Worm (Caenorhabditis elegans) whole organism, L4 larva: ENCODE data around the gene nas-4.
A peak's percentile ranks its signal among the peaks of the same experiment; 100 is the strongest.

ENCODE experiments used
- F10B5.3 ChIP-seq: sonication (generic microtip); optimal IDR thresholded peaks from 2 replicates; lab custom pipeline; 2016; ENCODE audit warnings: mild to moderate bottlenecking, missing genetic modification characterization, missing compliant biosample characterization
- F26F4.8 ChIP-seq: fragments of 200-800 bp; sonication (Bioruptor generic); conservative IDR thresholded peaks from 2 replicates; pipeline ENCODE4 v1.3.6; 2022; ENCODE audit warnings: missing genetic modification characterization, missing compliant biosample characterization
- F37D6.2 ChIP-seq: sonication (generic microtip); optimal IDR thresholded peaks from 2 replicates; lab custom pipeline; 2016; ENCODE audit warnings: mild to moderate bottlenecking, missing genetic modification characterization, missing compliant biosample characterization
- R02D3.7 ChIP-seq: fragments of 150-350 bp; sonication (generic microtip); optimal IDR thresholded peaks from 3 replicates; lab custom pipeline; 2014; ENCODE audit warnings: missing biosample characterization, missing genetic modification characterization
- T20F7.1 ChIP-seq: fragments of 200-800 bp; sonication (Bioruptor generic); optimal IDR thresholded peaks from 2 replicates; lab custom pipeline; 2018; ENCODE audit warnings: mild to moderate bottlenecking, missing genetic modification characterization, missing compliant biosample characterization
- Y105C5A.15 ChIP-seq: fragments of 200-800 bp; sonication (Bioruptor generic); IDR thresholded peaks from 2 replicates; pipeline ENCODE4 v1.3.6; 2022; ENCODE audit warnings: missing genetic modification characterization, missing compliant biosample characterization
- Y48G9A.11 ChIP-seq: fragments of 200-800 bp; sonication (Bioruptor generic); IDR thresholded peaks from 2 replicates; pipeline ENCODE4 v1.3.6; 2022; ENCODE audit warnings: missing genetic modification reagents, missing genetic modification characterization, missing compliant biosample characterization
- Y75B8A.6 ChIP-seq: fragments of 200-800 bp; sonication (Bioruptor generic); IDR thresholded peaks from 2 replicates; pipeline ENCODE4 v1.3.6; 2022; ENCODE audit warnings: missing genetic modification reagents, missing genetic modification characterization, missing compliant biosample characterization
- aly-2 ChIP-seq: sonication (generic microtip); optimal IDR thresholded peaks from 2 replicates; lab custom pipeline; 2018; ENCODE audit warnings: missing biosample characterization, missing genetic modification characterization
- ama-1 ChIP-seq: fragments of 150-350 bp; optimal IDR thresholded peaks from 2 replicates; lab custom pipeline; 2014; ENCODE audit warnings: inconsistent platforms, mixed read lengths
- arid-1 ChIP-seq: fragments of 200-800 bp; sonication (Bioruptor generic); conservative IDR thresholded peaks from 2 replicates; pipeline ENCODE4 v1.3.6; 2022; ENCODE audit warnings: missing genetic modification reagents, missing genetic modification characterization, missing compliant biosample characterization
- attf-4 ChIP-seq: sonication (generic microtip); optimal IDR thresholded peaks from 3 replicates; lab custom pipeline; 2017; ENCODE audit warnings: missing biosample characterization, missing genetic modification characterization
- ceh-28 ChIP-seq: fragments of 150-350 bp; optimal IDR thresholded peaks from 2 replicates; lab custom pipeline; 2014; ENCODE audit warnings: missing biosample characterization, missing genetic modification reagents, missing genetic modification characterization
- ceh-62 ChIP-seq: sonication (generic microtip); optimal IDR thresholded peaks from 2 replicates; lab custom pipeline; 2017; ENCODE audit warnings: missing biosample characterization, missing genetic modification characterization
- daf-12 ChIP-seq: fragments of 150-350 bp; optimal IDR thresholded peaks from 2 replicates; lab custom pipeline; 2014; ENCODE audit warnings: missing biosample characterization, missing genetic modification reagents, missing genetic modification characterization
- daf-16 ChIP-seq, 3 experiments: sonication (generic microtip); optimal IDR thresholded peaks; 2 replicates each; lab custom pipeline; 2016 to 2017; ENCODE audit warnings: missing genetic modification characterization in 3 of 3, missing genetic modification reagents in 3 of 3, mild to moderate bottlenecking in 2 of 3, missing compliant biosample characterization in 2 of 3, missing biosample characterization in 1 of 3, moderate library complexity in 1 of 3
- dmd-8 ChIP-seq: fragments of 200-800 bp; sonication (Bioruptor generic); IDR thresholded peaks from 2 replicates; pipeline ENCODE4 v1.3.6; 2022; ENCODE audit warnings: missing genetic modification characterization, missing compliant biosample characterization
- duxl-1 ChIP-seq: sonication (generic microtip); optimal IDR thresholded peaks from 2 replicates; lab custom pipeline; 2016; ENCODE audit warnings: mild to moderate bottlenecking, missing genetic modification characterization, moderate library complexity, missing compliant biosample characterization; ENCODE audit not compliant: poor library complexity
- dve-1 ChIP-seq: sonication (generic microtip); optimal IDR thresholded peaks from 2 replicates; lab custom pipeline; 2017; ENCODE audit warnings: antibody characterized with exemption, mild to moderate bottlenecking, missing genetic modification characterization, missing compliant biosample characterization; ENCODE audit not compliant: insufficient read depth
- egl-43 ChIP-seq: fragments of 200-800 bp; sonication (Bioruptor generic); IDR thresholded peaks from 2 replicates; pipeline ENCODE4 v1.3.6; 2022; ENCODE audit warnings: missing genetic modification reagents, missing genetic modification characterization, missing compliant biosample characterization
- fos-1 ChIP-seq: fragments of 150-350 bp; optimal IDR thresholded peaks from 2 replicates; lab custom pipeline; 2014; ENCODE audit warnings: missing biosample characterization, missing genetic modification characterization
- gei-8 ChIP-seq: fragments of 200-800 bp; sonication (Bioruptor generic); optimal IDR thresholded peaks from 2 replicates; lab custom pipeline; 2018; ENCODE audit warnings: mild to moderate bottlenecking, missing genetic modification characterization, missing compliant biosample characterization
- hif-1 ChIP-seq, 2 experiments: sonication (generic microtip); optimal IDR thresholded peaks; 2 replicates each; lab custom pipeline; 2016 to 2017; ENCODE audit warnings: missing compliant biosample characterization in 2 of 2, missing genetic modification characterization in 2 of 2, missing genetic modification reagents in 2 of 2, missing genotype in 2 of 2, mild to moderate bottlenecking in 1 of 2
- hlh-11 ChIP-seq: fragments of 200-800 bp; sonication (Bioruptor generic); optimal IDR thresholded peaks from 2 replicates; lab custom pipeline; 2018; ENCODE audit warnings: mild to moderate bottlenecking, missing genetic modification characterization, missing compliant biosample characterization
- lim-7 ChIP-seq: fragments of 200-800 bp; sonication (Bioruptor generic); IDR thresholded peaks from 2 replicates; pipeline ENCODE4 v1.3.6; 2022; ENCODE audit warnings: missing genetic modification characterization, missing compliant biosample characterization
- lin-13 ChIP-seq: fragments of 150-350 bp; optimal IDR thresholded peaks from 2 replicates; lab custom pipeline; 2014; ENCODE audit warnings: missing biosample characterization, missing genetic modification reagents, missing genetic modification characterization
- lin-29 ChIP-seq: fragments of 200-800 bp; sonication (Bioruptor generic); IDR thresholded peaks from 2 replicates; pipeline ENCODE4 v1.3.6; 2022; ENCODE audit warnings: missing genetic modification reagents, missing genetic modification characterization, missing compliant biosample characterization
- lin-39 ChIP-seq: fragments of 150-350 bp; optimal IDR thresholded peaks from 2 replicates; lab custom pipeline; 2014; ENCODE audit warnings: missing biosample characterization, missing genetic modification reagents, missing genetic modification characterization
- mdl-1 ChIP-seq, 2 experiments: fragments of 150-350 bp in 1 of 2; sonication (generic microtip) in 1 of 2; optimal IDR thresholded peaks; 2 replicates each; lab custom pipeline; 2014 to 2017; ENCODE audit warnings: missing biosample characterization in 2 of 2, missing genetic modification characterization in 2 of 2
- mdt-29 ChIP-seq: fragments of 200-800 bp; sonication (Bioruptor generic); IDR thresholded peaks from 2 replicates; pipeline ENCODE4 v1.3.6; 2022; ENCODE audit warnings: missing genetic modification reagents, missing genetic modification characterization, missing compliant biosample characterization
- mes-2 ChIP-seq: sonication (generic microtip); optimal IDR thresholded peaks from 2 replicates; lab custom pipeline; 2016; ENCODE audit warnings: missing genotype, mild to moderate bottlenecking, missing genetic modification characterization, missing compliant biosample characterization; ENCODE audit not compliant: poor library complexity, severe bottlenecking
- mxl-3 ChIP-seq: fragments of 200-800 bp; sonication (Bioruptor generic); optimal IDR thresholded peaks from 2 replicates; lab custom pipeline; 2018; ENCODE audit warnings: mild to moderate bottlenecking, missing genetic modification characterization, missing compliant biosample characterization
- nhr-102 ChIP-seq: sonication (generic microtip); optimal IDR thresholded peaks from 2 replicates; lab custom pipeline; 2016; ENCODE audit warnings: mild to moderate bottlenecking, missing genetic modification characterization, moderate library complexity, missing compliant biosample characterization
- nhr-237 ChIP-seq: sonication (generic microtip); optimal IDR thresholded peaks from 2 replicates; lab custom pipeline; 2017; ENCODE audit warnings: missing biosample characterization, missing genetic modification characterization
- nhr-28 ChIP-seq: fragments of 150-350 bp; optimal IDR thresholded peaks from 2 replicates; lab custom pipeline; 2014; ENCODE audit warnings: missing biosample characterization, missing genetic modification characterization
- nhr-42 ChIP-seq: fragments of 200-800 bp; sonication (Bioruptor generic); IDR thresholded peaks from 2 replicates; pipeline ENCODE4 v1.3.6; 2022; ENCODE audit warnings: missing genetic modification characterization, missing compliant biosample characterization
- nhr-6 ChIP-seq: fragments of 150-350 bp; optimal IDR thresholded peaks from 2 replicates; lab custom pipeline; 2014; ENCODE audit warnings: missing biosample characterization, missing genetic modification characterization
- pha-4 ChIP-seq, 2 experiments: fragments of 150-350 bp in 1 of 2; fragments of 200-800 bp in 1 of 2; sonication (Bioruptor generic) in 1 of 2; IDR thresholded peaks in 1 of 2; optimal IDR thresholded peaks in 1 of 2; 2 replicates each; pipeline versions ENCODE4 v1.3.6 to Lab custom; 2014 to 2022; ENCODE audit warnings: missing genetic modification characterization in 2 of 2, missing genetic modification reagents in 2 of 2, missing biosample characterization in 1 of 2, missing compliant biosample characterization in 1 of 2
- php-3 ChIP-seq: fragments of 200-800 bp; sonication (Bioruptor generic); IDR thresholded peaks from 2 replicates; pipeline ENCODE4 v1.3.6; 2022; ENCODE audit warnings: missing genetic modification reagents, missing genetic modification characterization, missing compliant biosample characterization
- pqm-1 ChIP-seq: sonication (generic microtip); optimal IDR thresholded peaks from 2 replicates; lab custom pipeline; 2017; ENCODE audit warnings: missing biosample characterization, missing genetic modification characterization
- rbr-2 ChIP-seq: sonication (generic microtip); optimal IDR thresholded peaks from 2 replicates; lab custom pipeline; 2016; ENCODE audit warnings: missing genotype, missing genetic modification characterization, missing compliant biosample characterization
- skn-1 ChIP-seq: fragments of 150-350 bp; optimal IDR thresholded peaks from 2 replicates; lab custom pipeline; 2014; ENCODE audit warnings: missing biosample characterization, missing genetic modification characterization
- snpc-4 ChIP-seq: fragments of 150-350 bp; optimal IDR thresholded peaks from 2 replicates; lab custom pipeline; 2014; ENCODE audit warnings: missing biosample characterization, missing genetic modification characterization
- tra-1 ChIP-seq: fragments of 200-800 bp; sonication (Bioruptor generic); IDR thresholded peaks from 2 replicates; pipeline ENCODE4 v1.3.6; 2022; ENCODE audit warnings: missing genetic modification reagents, missing genetic modification characterization, missing compliant biosample characterization
- unc-130 ChIP-seq: sonication (generic microtip); optimal IDR thresholded peaks from 2 replicates; lab custom pipeline; 2016; ENCODE audit warnings: missing genetic modification reagents, missing genetic modification characterization, missing compliant biosample characterization
- unc-62 ChIP-seq, 3 experiments: fragments of 150-350 bp in 1 of 3; sonication (generic microtip); optimal IDR thresholded peaks in 2 of 3; peaks in 1 of 3; 1 replicate in 1 of 3; 2 replicates in 2 of 3; lab custom pipeline; 2014 to 2017; ENCODE audit warnings: missing biosample characterization in 3 of 3, missing genetic modification characterization in 3 of 3, missing genetic modification reagents in 3 of 3, missing genotype in 1 of 3
- zag-1 ChIP-seq: fragments of 150-350 bp; optimal IDR thresholded peaks from 2 replicates; lab custom pipeline; 2014; ENCODE audit warnings: missing biosample characterization, missing genetic modification characterization
- zfp-3 ChIP-seq: fragments of 200-800 bp; sonication (Bioruptor generic); conservative IDR thresholded peaks from 2 replicates; pipeline ENCODE4 v1.3.6; 2022; ENCODE audit warnings: missing genetic modification reagents, missing genetic modification characterization, missing compliant biosample characterization
- zip-2 ChIP-seq: fragments of 150-350 bp; optimal IDR thresholded peaks from 2 replicates; lab custom pipeline; 2014; ENCODE audit warnings: missing biosample characterization, missing genetic modification characterization
- ztf-7 ChIP-seq: fragments of 150-350 bp; optimal IDR thresholded peaks from 2 replicates; lab custom pipeline; 2014; ENCODE audit warnings: missing biosample characterization, missing genetic modification characterization

Gene nas-4

DNA sequence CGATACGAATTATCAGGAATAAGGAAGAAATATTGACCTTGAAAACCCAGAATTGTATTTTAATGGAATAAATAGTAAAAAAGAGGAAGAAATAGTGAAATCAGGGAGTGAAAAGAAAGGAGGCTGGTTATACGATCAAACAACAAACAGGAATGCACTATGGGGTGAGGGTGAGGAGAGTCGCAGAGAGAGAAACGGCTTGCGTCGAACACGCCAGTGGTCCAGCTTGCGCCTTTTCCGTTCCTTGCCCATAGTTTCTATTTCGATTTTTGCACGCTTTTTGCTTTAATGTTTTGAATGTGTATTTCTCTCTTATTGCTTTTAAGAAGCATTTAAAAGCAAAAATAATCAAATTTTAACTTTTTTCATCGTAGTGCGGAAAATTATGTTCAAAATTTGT is 38.2 kb upstream of the nas-4 start (continued):
- TF ChIP-seq tra-1 (GFP tag; lab: Robert Waterston, UW) (peak; percentile 43; the same call in 1 of the 2 replicates), pqm-1 (peak; percentile 27), Y48G9A.11 (GFP tag; lab: Robert Waterston, UW) (no peak), php-3 (no peak), F10B5.3 (tag; lab: Kevin White, UChicago) (no peak), rbr-2 (peak; percentile 87), dmd-8 (GFP tag; lab: Robert Waterston, UW) (no peak), F26F4.8 (GFP tag; lab: Robert Waterston, UW) (no peak), fos-1 (tag; lab: Kevin White, UChicago) (no peak), pha-4 (GFP tag; IDR thresholded peaks at IDR 0.05; lab: Robert Waterston, UW) (peak; percentile 52; the same call in 1 of the 2 replicates), pha-4 (tag; optimal IDR thresholded peaks at IDR 0.05; lab: Kevin White, UChicago) (no peak), lin-29 (GFP tag; lab: Robert Waterston, UW) (no peak), daf-16 (GFP tag; optimal IDR thresholded peaks at IDR 0.05; lab: Kevin White, UChicago) (no peak), daf-16 (tag; optimal IDR thresholded peaks at IDR 0.05; lab: Kevin White, UChicago) (peak; percentile 67), nhr-42 (GFP tag; lab: Robert Waterston, UW) (0 out of 2 replicates have a peak, but pooled peaks have one; percentile 11), dve-1 (peak; percentile 91), zfp-3 (GFP tag; lab: Robert Waterston, UW) (no peak), R02D3.7 (no peak), duxl-1 (tag; lab: Kevin White, UChicago) (peak; percentile 51), ztf-7 (tag; lab: Kevin White, UChicago) (no peak), lim-7 (GFP tag; lab: Robert Waterston, UW) (no peak), nhr-102 (tag; lab: Kevin White, UChicago) (peak; percentile 8), mdt-29 (GFP tag; lab: Robert Waterston, UW) (no peak), egl-43 (GFP tag; lab: Robert Waterston, UW) (no peak), gei-8 (GFP tag; lab: Kevin White, UChicago) (no peak), ceh-62 (tag; lab: Kevin White, UChicago) (no peak), unc-130 (peak; percentile 48), ceh-28 (no peak), attf-4 (tag; lab: Kevin White, UChicago) (no peak), T20F7.1 (GFP tag; lab: Kevin White, UChicago) (peak; percentile 62), nhr-237 (tag; lab: Kevin White, UChicago) (no peak), unc-62 (GFP tag; optimal IDR thresholded peaks at IDR 0.05 in 1 of 2; lab: Kevin White, UChicago) (peak in 1 of 2 experiments; percentile 65), unc-62 (tag; optimal IDR thresholded peaks at IDR 0.05; lab: Kevin White, UChicago) (no peak), snpc-4 (tag; lab: Kevin White, UChicago) (no peak), lin-39 (tag; lab: Kevin White, UChicago) (no peak), mxl-3 (GFP tag; lab: Kevin White, UChicago) (peak; percentile 71), zip-2 (tag; lab: Kevin White, UChicago) (peak; percentile 39), hlh-11 (tag; lab: Kevin White, UChicago) (peak; percentile 82), nhr-28 (tag; lab: Kevin White, UChicago) (peak; percentile 80), nhr-6 (peak; percentile 88), lin-13 (peak; percentile 73), mdl-1 (tag; optimal IDR thresholded peaks at IDR 0.05; lab: Kevin White, UChicago) (peak in 1 of 2 experiments; percentile 66), Y105C5A.15 (GFP tag; lab: Robert Waterston, UW) (no peak), arid-1 (GFP tag; lab: Robert Waterston, UW) (peak; percentile 76; the same call in 1 of the 2 replicates), hif-1 (tag; optimal IDR thresholded peaks at IDR 0.05; lab: Kevin White, UChicago) (peak in 1 of 2 experiments; percentile 88), Y75B8A.6 (GFP tag; lab: Robert Waterston, UW) (no peak), zag-1 (no peak), mes-2 (tag; lab: Kevin White, UChicago) (peak; percentile 93), F37D6.2 (tag; lab: Kevin White, UChicago) (no peak), skn-1 (tag; lab: Kevin White, UChicago) (no peak), daf-12 (tag; lab: Kevin White, UChicago) (no peak), ama-1 (lab: Kevin White, UChicago) (peak; percentile 38), aly-2 (tag; lab: Kevin White, UChicago) (no peak)
